Worm (Caenorhabditis elegans) whole organism, L2 larva: ENCODE results near the gene str-182.

ENCODE experiments used
- C34F6.9 ChIP-seq: fragments of 150-350 bp; optimal IDR thresholded peaks from 2 replicates; lab custom pipeline; 2014; ENCODE audit warnings: missing biosample characterization, missing genetic modification characterization
- F13H6.1 ChIP-seq: sonication (generic microtip); optimal IDR thresholded peaks from 2 replicates; lab custom pipeline; 2016; ENCODE audit warnings: missing genetic modification characterization, missing compliant biosample characterization
- R02D3.7 ChIP-seq: fragments of 150-350 bp; optimal IDR thresholded peaks from 2 replicates; lab custom pipeline; 2014; ENCODE audit warnings: missing biosample characterization, missing genetic modification characterization
- Y55F3AM.14 ChIP-seq: fragments of 200-800 bp; sonication (Bioruptor generic); optimal IDR thresholded peaks from 2 replicates; lab custom pipeline; 2018; ENCODE audit warnings: mild to moderate bottlenecking, missing genetic modification characterization, missing compliant biosample characterization
- ZK546.5 ChIP-seq: sonication (generic microtip); optimal IDR thresholded peaks from 2 replicates; lab custom pipeline; 2017; ENCODE audit warnings: missing biosample characterization, missing genetic modification characterization
- aly-2 ChIP-seq: fragments of 150-350 bp; optimal IDR thresholded peaks from 2 replicates; lab custom pipeline; 2014; ENCODE audit warnings: missing biosample characterization, missing genetic modification characterization
- ceh-16 ChIP-seq: fragments of 150-350 bp; optimal IDR thresholded peaks from 2 replicates; lab custom pipeline; 2014; ENCODE audit warnings: missing biosample characterization, missing genetic modification characterization
- ceh-82 ChIP-seq: fragments of 150-350 bp; optimal IDR thresholded peaks from 2 replicates; lab custom pipeline; 2014; ENCODE audit warnings: missing biosample characterization, missing genetic modification characterization
- dmd-4 ChIP-seq: sonication (generic microtip); optimal IDR thresholded peaks from 2 replicates; lab custom pipeline; 2017; ENCODE audit warnings: missing biosample characterization, missing genetic modification characterization
- egl-27 ChIP-seq: sonication (generic microtip); optimal IDR thresholded peaks from 3 replicates; lab custom pipeline; 2017; ENCODE audit warnings: missing biosample characterization, missing genetic modification reagents, missing genetic modification characterization
- elt-1 ChIP-seq: fragments of 150-350 bp; optimal IDR thresholded peaks from 2 replicates; lab custom pipeline; 2014; ENCODE audit warnings: missing biosample characterization, missing genetic modification characterization
- fos-1 ChIP-seq: fragments of 150-350 bp; optimal IDR thresholded peaks from 2 replicates; lab custom pipeline; 2014; ENCODE audit warnings: missing biosample characterization, missing genetic modification characterization
- gmeb-1 ChIP-seq: fragments of 150-350 bp; optimal IDR thresholded peaks from 2 replicates; lab custom pipeline; 2014; ENCODE audit warnings: missing biosample characterization, missing genetic modification characterization
- lsy-2 ChIP-seq, 2 experiments: fragments of 150-350 bp in 1 of 2; sonication (generic microtip) in 1 of 2; optimal IDR thresholded peaks; 2 replicates each; lab custom pipeline; 2014 to 2017; ENCODE audit warnings: missing biosample characterization in 2 of 2, missing genetic modification characterization in 2 of 2
- mab-5 ChIP-seq: fragments of 150-350 bp; optimal IDR thresholded peaks from 2 replicates; lab custom pipeline; 2014; ENCODE audit warnings: missing biosample characterization, missing genetic modification characterization
- mdl-1 ChIP-seq, 2 experiments: fragments of 150-350 bp in 1 of 2; sonication (generic microtip) in 1 of 2; optimal IDR thresholded peaks; 2 replicates each; lab custom pipeline; 2017; ENCODE audit warnings: missing biosample characterization in 2 of 2, missing genetic modification characterization in 2 of 2
- nhr-10 ChIP-seq: sonication (generic microtip); optimal IDR thresholded peaks from 2 replicates; lab custom pipeline; 2017; ENCODE audit warnings: missing biosample characterization, missing genetic modification characterization
- nhr-11 ChIP-seq: fragments of 150-350 bp; optimal IDR thresholded peaks from 2 replicates; lab custom pipeline; 2014; ENCODE audit warnings: missing biosample characterization, missing genetic modification characterization
- nhr-12 ChIP-seq: fragments of 150-350 bp; optimal IDR thresholded peaks from 2 replicates; lab custom pipeline; 2014; ENCODE audit warnings: missing biosample characterization, missing genetic modification characterization
- nhr-129 ChIP-seq: fragments of 150-350 bp; optimal IDR thresholded peaks from 2 replicates; lab custom pipeline; 2014; ENCODE audit warnings: missing biosample characterization, missing genetic modification characterization
- nhr-21 ChIP-seq: fragments of 150-350 bp; optimal IDR thresholded peaks from 2 replicates; lab custom pipeline; 2014; ENCODE audit warnings: missing biosample characterization, missing genetic modification characterization
- nhr-23 ChIP-seq: fragments of 150-350 bp; optimal IDR thresholded peaks from 2 replicates; lab custom pipeline; 2014; ENCODE audit warnings: missing biosample characterization, missing genetic modification reagents, missing genetic modification characterization
- nhr-237 ChIP-seq: fragments of 150-350 bp; optimal IDR thresholded peaks from 2 replicates; lab custom pipeline; 2014; ENCODE audit warnings: missing biosample characterization, missing genetic modification characterization
- nhr-25 ChIP-seq: fragments of 150-350 bp; sonication (generic microtip); optimal IDR thresholded peaks from 3 replicates; lab custom pipeline; 2014; ENCODE audit warnings: missing biosample characterization, missing genetic modification characterization
- peb-1 ChIP-seq: fragments of 150-350 bp; optimal IDR thresholded peaks from 2 replicates; lab custom pipeline; 2014; ENCODE audit warnings: missing biosample characterization, missing genetic modification characterization
- skn-1 ChIP-seq: sonication (generic microtip); optimal IDR thresholded peaks from 2 replicates; lab custom pipeline; 2017; ENCODE audit warnings: missing biosample characterization, missing genetic modification characterization
- sma-9 ChIP-seq, 2 experiments: fragments of 150-350 bp in 1 of 2; sonication (generic microtip) in 1 of 2; optimal IDR thresholded peaks; 2 replicates each; lab custom pipeline; 2014 to 2016; ENCODE audit warnings: missing genetic modification characterization in 2 of 2, mild to moderate bottlenecking in 1 of 2, missing biosample characterization in 1 of 2, missing compliant biosample characterization in 1 of 2, missing genetic modification reagents in 1 of 2, moderate library complexity in 1 of 2
- snpc-4 ChIP-seq: fragments of 150-350 bp; optimal IDR thresholded peaks from 2 replicates; lab custom pipeline; 2014; ENCODE audit warnings: missing biosample characterization, missing genetic modification characterization
- unc-39 ChIP-seq: fragments of 150-350 bp; optimal IDR thresholded peaks from 2 replicates; lab custom pipeline; 2014; ENCODE audit warnings: missing biosample characterization, missing genetic modification characterization
- unc-55 ChIP-seq: fragments of 150-350 bp; sonication (generic microtip); optimal IDR thresholded peaks from 3 replicates; lab custom pipeline; 2014; ENCODE audit warnings: missing biosample characterization, missing genetic modification reagents, missing genetic modification characterization
- unc-62 ChIP-seq: fragments of 150-350 bp; optimal IDR thresholded peaks from 2 replicates; lab custom pipeline; 2014; ENCODE audit warnings: missing biosample characterization, missing genetic modification reagents, missing genetic modification characterization
- ztf-1 ChIP-seq: fragments of 200-800 bp; sonication (Bioruptor generic); conservative IDR thresholded peaks from 2 replicates; pipeline ENCODE4 v1.3.6; 2022; ENCODE audit warnings: missing genetic modification characterization, missing compliant biosample characterization
- ztf-11 ChIP-seq: sonication (generic microtip); optimal IDR thresholded peaks from 2 replicates; lab custom pipeline; 2017; ENCODE audit warnings: missing biosample characterization, missing genetic modification characterization

The str-182 gene

DNA sequence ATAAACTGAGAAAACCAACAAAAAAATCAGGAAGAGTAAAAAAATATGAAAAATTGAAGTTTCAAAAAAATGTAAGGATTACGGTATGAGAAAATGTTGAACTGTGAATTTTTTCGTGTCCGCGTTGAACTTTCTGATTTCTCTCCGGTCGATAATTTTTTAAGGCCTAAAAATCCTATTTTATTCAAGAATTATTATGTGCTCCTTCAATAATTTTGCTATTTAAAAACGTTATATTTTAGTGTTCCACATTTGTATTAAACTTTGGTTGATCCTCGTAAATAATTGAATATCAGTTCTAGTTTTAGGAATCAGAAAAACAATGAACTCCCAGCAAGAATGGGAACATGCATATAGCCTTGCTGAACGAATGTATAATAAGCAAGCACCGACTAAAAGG, 20.6 kb downstream of the str-182 start, which contains the start of gene hpo-40:
hpo-40 (plus strand) TSS at position 301 of the 400 bp plus-strand sequence.
- TF ChIP-seq mab-5 (tag; lab: Kevin White, UChicago) (no peak), gmeb-1 (tag; lab: Kevin White, UChicago) (no peak), fos-1 (tag; lab: Kevin White, UChicago) (no peak), skn-1 (tag; lab: Kevin White, UChicago) (no peak), nhr-129 (tag; lab: Kevin White, UChicago) (no peak), nhr-21 (tag; lab: Kevin White, UChicago) (no peak), dmd-4 (tag; lab: Kevin White, UChicago) (no peak), ztf-1 (GFP tag; lab: Robert Waterston, UW) (no peak), unc-39 (no peak), F13H6.1 (tag; lab: Kevin White, UChicago) (no peak), unc-62 (GFP tag; lab: Kevin White, UChicago) (no peak), ceh-16 (tag; lab: Kevin White, UChicago) (no peak), ceh-82 (tag; lab: Kevin White, UChicago) (no peak), aly-2 (tag; lab: Kevin White, UChicago) (no peak), nhr-12 (tag; lab: Kevin White, UChicago) (no peak), nhr-10 (no peak), nhr-25 (no peak)

ce11 chrV:10212027-10212426, 21.2 kb downstream of the str-182 start, which contains the start of gene zhit-3:
Gene zhit-3 (minus strand): TSS chrV:10212127.
- TF ChIP-seq ceh-16 (tag; lab: Kevin White, UChicago), result no peak
- TF ChIP-seq nhr-237 (tag; lab: Kevin White, UChicago), result no peak
- no peak for TF ChIP-seq nhr-21 (tag; lab: Kevin White, UChicago)
- TF ChIP-seq nhr-11 (tag; lab: Kevin White, UChicago), result no peak
- TF ChIP-seq elt-1 (tag; lab: Kevin White, UChicago), result no peak
- no peak for TF ChIP-seq nhr-129 (tag; lab: Kevin White, UChicago)
- TF ChIP-seq nhr-25, result no peak
- no peak for TF ChIP-seq ceh-82 (tag; lab: Kevin White, UChicago)
- no peak for TF ChIP-seq nhr-12 (tag; lab: Kevin White, UChicago)
- TF ChIP-seq ZK546.5 (tag; lab: Kevin White, UChicago), result no peak
- no peak for TF ChIP-seq unc-62 (GFP tag; lab: Kevin White, UChicago)
- no peak for TF ChIP-seq gmeb-1 (tag; lab: Kevin White, UChicago)
- TF ChIP-seq lsy-2 (tag; optimal IDR thresholded peaks at IDR 0.05; lab: Kevin White, UChicago), result no peak
- TF ChIP-seq ztf-11 (tag; lab: Kevin White, UChicago), result no peak
- no peak for TF ChIP-seq R02D3.7
- TF ChIP-seq, all 48 proteins: peak for 0

DNA sequence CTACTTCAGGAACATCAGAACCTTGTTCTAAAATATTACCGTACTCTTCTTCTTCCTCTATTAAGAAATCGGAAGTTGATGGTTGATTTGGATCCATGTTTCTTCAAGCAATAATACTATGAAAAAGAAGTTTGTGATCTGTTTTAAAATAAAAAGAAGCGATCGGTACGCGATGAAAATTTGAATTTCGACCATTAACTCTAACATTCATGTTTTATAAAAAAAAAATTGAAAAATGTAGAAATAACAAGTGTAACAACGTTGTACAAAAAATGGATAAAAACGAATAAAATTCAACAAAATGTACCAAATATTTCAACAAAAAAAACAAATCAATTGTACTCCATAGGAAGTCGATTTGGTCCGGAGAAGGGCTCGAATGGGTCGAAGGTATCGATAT, 23.0 kb downstream of the str-182 start, which contains the start of gene tftc-3:
tftc-3 (minus strand) TSS at position 101 of the 400 bp plus-strand sequence.
- no peak for TF ChIP-seq ceh-82 (tag; lab: Kevin White, UChicago)
- no peak for TF ChIP-seq elt-1 (tag; lab: Kevin White, UChicago)
- no peak for TF ChIP-seq dmd-4 (tag; lab: Kevin White, UChicago)
- TF ChIP-seq F13H6.1 (tag; lab: Kevin White, UChicago), result no peak
- no peak for TF ChIP-seq mdl-1 (tag; optimal IDR thresholded peaks at IDR 0.05; lab: Kevin White, UChicago)
- TF ChIP-seq lsy-2 (tag; optimal IDR thresholded peaks at IDR 0.05; lab: Kevin White, UChicago), result no peak
- TF ChIP-seq C34F6.9 (tag; lab: Kevin White, UChicago), result no peak
- no peak for TF ChIP-seq nhr-11 (tag; lab: Kevin White, UChicago)
- TF ChIP-seq aly-2 (tag; lab: Kevin White, UChicago), result no peak
- no peak for TF ChIP-seq egl-27
- no peak for TF ChIP-seq nhr-23 (tag; lab: Kevin White, UChicago)
- no peak for TF ChIP-seq snpc-4 (tag; lab: Kevin White, UChicago)
- no peak for TF ChIP-seq peb-1 (tag; lab: Kevin White, UChicago)
- no peak for TF ChIP-seq ceh-16 (tag; lab: Kevin White, UChicago)
- no peak for TF ChIP-seq nhr-237 (tag; lab: Kevin White, UChicago)
- TF ChIP-seq sma-9 (GFP tag; optimal IDR thresholded peaks at IDR 0.05; lab: Kevin White, UChicago), result no peak
- TF ChIP-seq sma-9 (tag; optimal IDR thresholded peaks at IDR 0.05; lab: Kevin White, UChicago), result no peak
- TF ChIP-seq Y55F3AM.14 (GFP tag; lab: Kevin White, UChicago), result no peak
- no peak for TF ChIP-seq mab-5 (tag; lab: Kevin White, UChicago)
- no peak for TF ChIP-seq unc-55 (GFP tag; lab: Kevin White, UChicago)
- TF ChIP-seq, all 48 proteins: peak for 0

- no peak for TF ChIP-seq ceh-82 (tag; lab: Kevin White, UChicago)
- TF ChIP-seq, all 48 proteins: peak for 0
Measured at ce11 chrV:10206502-10206901, 26.7 kb downstream of the str-182 start, which contains the start of gene rpc-25. Gene rpc-25 (minus strand): TSS chrV:10206602.
